Worm (Caenorhabditis elegans) whole organism, young adult: ENCODE data around the gene R11E3.2.

Experiments
- F37B4.10 ChIP-seq: fragments of 200-800 bp; sonication (Bioruptor generic); IDR thresholded peaks from 2 replicates; pipeline ENCODE4 v1.3.6; 2022; ENCODE audit warnings: missing genetic modification characterization, missing compliant biosample characterization
- F57A8.1 ChIP-seq: fragments of 200-800 bp; sonication (Bioruptor generic); optimal IDR thresholded peaks from 2 replicates; lab custom pipeline; 2018; ENCODE audit warnings: mild to moderate bottlenecking, missing genetic modification characterization, moderate library complexity, missing compliant biosample characterization
- aptf-2 ChIP-seq: fragments of 200-800 bp; sonication (Bioruptor generic); conservative IDR thresholded peaks from 2 replicates; pipeline ENCODE4 v1.3.6; 2022; ENCODE audit warnings: missing genetic modification reagents, missing genetic modification characterization, missing compliant biosample characterization
- dpl-1 ChIP-seq: fragments of 150-350 bp; optimal IDR thresholded peaks from 2 replicates; lab custom pipeline; 2014; ENCODE audit warnings: missing biosample characterization, missing genetic modification reagents, missing genetic modification characterization
- egl-44 ChIP-seq: fragments of 200-800 bp; sonication (Bioruptor generic); IDR thresholded peaks from 2 replicates; pipeline ENCODE4 v1.3.6; 2022; ENCODE audit warnings: missing genetic modification reagents, missing genetic modification characterization, missing compliant biosample characterization
- gei-17 ChIP-seq: fragments of 200-800 bp; sonication (Bioruptor generic); optimal IDR thresholded peaks from 2 replicates; lab custom pipeline; 2018; ENCODE audit warnings: mild to moderate bottlenecking, missing genetic modification characterization, missing compliant biosample characterization
- madf-6 ChIP-seq: fragments of 200-800 bp; sonication (Bioruptor generic); IDR thresholded peaks from 2 replicates; pipeline ENCODE4 v1.3.6; 2022; ENCODE audit warnings: missing genetic modification reagents, missing genetic modification characterization, missing compliant biosample characterization
- nfya-1 ChIP-seq: sonication (generic microtip); optimal IDR thresholded peaks from 2 replicates; lab custom pipeline; 2017; ENCODE audit warnings: antibody characterized with exemption, missing compliant biosample characterization, missing genetic modification characterization, borderline replicate concordance; ENCODE audit not compliant: insufficient read depth
- nhr-80 ChIP-seq: sonication (generic microtip); optimal IDR thresholded peaks from 2 replicates; lab custom pipeline; 2016; ENCODE audit warnings: missing genetic modification characterization, missing compliant biosample characterization
- snpc-4 ChIP-seq, 5 experiments: fragments of 150-350 bp in 1 of 5; sonication (generic microtip) in 4 of 5; optimal IDR thresholded peaks; 2 replicates each; lab custom pipeline; 2014 to 2018; ENCODE audit warnings: missing genetic modification characterization in 5 of 5, missing biosample characterization in 3 of 5, antibody characterized with exemption in 2 of 5, mild to moderate bottlenecking in 2 of 5, missing compliant biosample characterization in 2 of 5, missing genotype in 2 of 5, moderate library complexity in 2 of 5, missing genetic modification reagents in 1 of 5
- ztf-6 ChIP-seq: fragments of 200-800 bp; sonication (Bioruptor generic); IDR thresholded peaks from 2 replicates; pipeline ENCODE4 v1.3.6; 2022; ENCODE audit warnings: missing genetic modification reagents, missing genetic modification characterization, missing compliant biosample characterization

DNA sequence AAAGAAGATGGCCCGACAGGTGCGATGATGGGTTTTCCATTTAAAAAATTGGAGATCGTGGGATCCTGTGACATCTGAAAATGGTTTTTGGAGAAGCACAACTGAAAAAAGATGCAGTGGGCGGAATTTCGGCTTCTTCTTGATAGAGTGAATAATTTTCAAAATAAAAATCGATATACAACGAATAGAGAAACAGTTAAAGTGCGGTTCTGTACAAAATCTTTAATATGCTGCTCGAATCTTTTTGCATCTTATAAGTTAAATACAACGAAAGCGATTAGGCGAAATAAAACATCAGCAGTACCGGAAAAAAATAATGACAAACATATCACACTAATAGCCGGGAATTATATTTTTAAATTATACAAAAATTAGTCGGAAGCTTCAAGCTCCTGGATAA, 35.3 kb downstream of the R11E3.2 start, which contains the start of gene H06H21.11:
- no peak for TF ChIP-seq gei-17 (GFP tag; lab: Kevin White, UChicago)
- no peak for TF ChIP-seq snpc-4 (GFP tag; optimal IDR thresholded peaks at IDR 0.05; lab: Kevin White, UChicago)
- peak in 1 of 4 experiments; percentile 42 for TF ChIP-seq snpc-4 (tag; optimal IDR thresholded peaks at IDR 0.05; lab: Kevin White, UChicago)
- TF ChIP-seq nhr-80 (tag; lab: Kevin White, UChicago): no peak
- TF ChIP-seq dpl-1 (GFP tag; lab: Kevin White, UChicago): no peak
- TF ChIP-seq egl-44 (GFP tag; lab: Robert Waterston, UW): no peak
- TF ChIP-seq madf-6: no peak
- no peak for TF ChIP-seq nfya-1
- TF ChIP-seq aptf-2 (GFP tag; lab: Robert Waterston, UW): no peak
- no peak for TF ChIP-seq F37B4.10
- no peak for TF ChIP-seq F57A8.1 (GFP tag; lab: Kevin White, UChicago)
- TF ChIP-seq ztf-6 (GFP tag; lab: Robert Waterston, UW): no peak
